Fruit fly (Drosophila melanogaster): ENCODE data around the gene Tie.

Gene Tie

dm6 chr3L:4531941-4532478 is at the start of gene Tie:
Gene Tie, minus strand, starts transcription at chr3L:4532145.
- TF ChIP-seq Ets98B (GFP tag; IDR thresholded peaks at IDR 0.05) (peak; percentile 43; the same call in 1 of the 2 replicates), CG15710 (tag; optimal IDR thresholded peaks at IDR 0.05) (no peak), CG34367 (tag; optimal IDR thresholded peaks at IDR 0.05) (no peak), D1 (tag; optimal IDR thresholded peaks at IDR 0.05) (no peak), CG8301 (tag; optimal IDR thresholded peaks at IDR 0.05) (no peak), fd96Ca (GFP tag; IDR thresholded peaks at IDR 0.05) (no peak), Snoo (tag; optimal IDR thresholded peaks at IDR 0.05) (no peak), CG14655 (GFP tag; optimal IDR thresholded peaks at IDR 0.05) (no peak), CG8159 (tag; optimal IDR thresholded peaks at IDR 0.05) (no peak), EcR (GFP tag; optimal IDR thresholded peaks at IDR 0.05) (peak; percentile 31), CG4496 (GFP tag; IDR thresholded peaks at IDR 0.05) (peak; percentile 51; the same call in 2 of the 3 replicates), CG13204 (GFP tag; optimal IDR thresholded peaks at IDR 0.05) (no peak), CG12605 (GFP tag; IDR thresholded peaks at IDR 0.05) (peak; percentile 34; the same call in 1 of the 2 replicates), gl (tag; optimal IDR thresholded peaks at IDR 0.05) (no peak), CG10348 (GFP tag; IDR thresholded peaks at IDR 0.05) (no peak)

- TF ChIP-seq CG34367 (tag; optimal IDR thresholded peaks at IDR 0.05) (no peak), CG8301 (tag; optimal IDR thresholded peaks at IDR 0.05) (no peak), D1 (tag; optimal IDR thresholded peaks at IDR 0.05) (no peak), CG15710 (tag; optimal IDR thresholded peaks at IDR 0.05) (no peak)
Observed at dm6 chr3L:4575392-4575791, 43.4 kb upstream of the Tie start.

- TF ChIP-seq CG8301 (tag; optimal IDR thresholded peaks at IDR 0.05): no peak
- no peak for TF ChIP-seq CG10348 (GFP tag; IDR thresholded peaks at IDR 0.05)
- no peak for TF ChIP-seq CG4496 (GFP tag; IDR thresholded peaks at IDR 0.05)
- TF ChIP-seq CG15710 (tag; optimal IDR thresholded peaks at IDR 0.05): no peak
- no peak for TF ChIP-seq CG12605 (GFP tag; IDR thresholded peaks at IDR 0.05)
- no peak for TF ChIP-seq rn (GFP tag; IDR thresholded peaks at IDR 0.05)
- no peak for TF ChIP-seq CG8159 (tag; optimal IDR thresholded peaks at IDR 0.05)
- no peak for TF ChIP-seq CG14655 (GFP tag; optimal IDR thresholded peaks at IDR 0.05)
- no peak for TF ChIP-seq Snoo (tag; optimal IDR thresholded peaks at IDR 0.05)
- TF ChIP-seq Pif1A (GFP tag; optimal IDR thresholded peaks at IDR 0.05): no peak
- no peak for TF ChIP-seq CG32121 (GFP tag; IDR thresholded peaks at IDR 0.05)
- no peak for TF ChIP-seq D1 (tag; optimal IDR thresholded peaks at IDR 0.05)
- no peak for TF ChIP-seq gl (tag; optimal IDR thresholded peaks at IDR 0.05)
- TF ChIP-seq EcR (GFP tag; optimal IDR thresholded peaks at IDR 0.05): no peak
- no peak for TF ChIP-seq CG17806 (tag; optimal IDR thresholded peaks at IDR 0.05)
- TF ChIP-seq CG34367 (tag; optimal IDR thresholded peaks at IDR 0.05): no peak
- no peak for TF ChIP-seq CG13204 (GFP tag; optimal IDR thresholded peaks at IDR 0.05)
- no peak for TF ChIP-seq CG9948 (tag; optimal IDR thresholded peaks at IDR 0.05)
Observed at dm6 chr3L:4574439-4574838, 42.5 kb upstream of the Tie start.

- TF ChIP-seq CG8159 (tag; optimal IDR thresholded peaks at IDR 0.05) (no peak), rn (GFP tag; IDR thresholded peaks at IDR 0.05) (no peak), fd96Ca (GFP tag; IDR thresholded peaks at IDR 0.05) (no peak), gl (tag; optimal IDR thresholded peaks at IDR 0.05) (no peak), CG17806 (tag; optimal IDR thresholded peaks at IDR 0.05) (no peak), CG12605 (GFP tag; IDR thresholded peaks at IDR 0.05) (no peak), CG32121 (GFP tag; IDR thresholded peaks at IDR 0.05) (no peak), Pif1B (GFP tag; optimal IDR thresholded peaks at IDR 0.05) (no peak), CG15710 (tag; optimal IDR thresholded peaks at IDR 0.05) (no peak), EcR (GFP tag; optimal IDR thresholded peaks at IDR 0.05) (no peak), CG9948 (tag; optimal IDR thresholded peaks at IDR 0.05) (no peak)
Observed at dm6 chr3L:4556831-4557355, 24.9 kb upstream of the Tie start.

dm6 chr3L:4555787-4556186 is 23.8 kb upstream of the Tie start, which contains the start of gene CG42540:
Gene CG42540, plus strand, starts transcription at chr3L:4556087.
- TF ChIP-seq CG8301 (tag; optimal IDR thresholded peaks at IDR 0.05) (no peak), Pif1B (GFP tag; optimal IDR thresholded peaks at IDR 0.05) (no peak), CG34367 (tag; optimal IDR thresholded peaks at IDR 0.05) (no peak), CG15710 (tag; optimal IDR thresholded peaks at IDR 0.05) (no peak), Pif1A (GFP tag; optimal IDR thresholded peaks at IDR 0.05) (no peak), CG13204 (GFP tag; optimal IDR thresholded peaks at IDR 0.05) (no peak), CG17806 (tag; optimal IDR thresholded peaks at IDR 0.05) (no peak), CG12605 (GFP tag; IDR thresholded peaks at IDR 0.05) (no peak), CG10348 (GFP tag; IDR thresholded peaks at IDR 0.05) (no peak), CG9948 (tag; optimal IDR thresholded peaks at IDR 0.05) (no peak), CG4496 (GFP tag; IDR thresholded peaks at IDR 0.05) (no peak), Snoo (tag; optimal IDR thresholded peaks at IDR 0.05) (no peak), EcR (GFP tag; optimal IDR thresholded peaks at IDR 0.05) (no peak), CG32121 (GFP tag; IDR thresholded peaks at IDR 0.05) (no peak)

dm6 chr3L:4555136-4555535 is 23.2 kb upstream of the Tie start, which contains the start of gene CG33777:
Gene CG33777, minus strand, starts transcription at chr3L:4555236.
- TF ChIP-seq CG17806 (tag; optimal IDR thresholded peaks at IDR 0.05): no peak
- no peak for TF ChIP-seq CG32121 (GFP tag; IDR thresholded peaks at IDR 0.05)
- TF ChIP-seq CG9948 (tag; optimal IDR thresholded peaks at IDR 0.05): no peak
- no peak for TF ChIP-seq Pif1B (GFP tag; optimal IDR thresholded peaks at IDR 0.05)
- TF ChIP-seq CG13204 (GFP tag; optimal IDR thresholded peaks at IDR 0.05): no peak
- no peak for TF ChIP-seq Pif1A (GFP tag; optimal IDR thresholded peaks at IDR 0.05)
- TF ChIP-seq D1 (tag; optimal IDR thresholded peaks at IDR 0.05): no peak
- TF ChIP-seq EcR (GFP tag; optimal IDR thresholded peaks at IDR 0.05): no peak
- TF ChIP-seq rn (GFP tag; IDR thresholded peaks at IDR 0.05): no peak
- no peak for TF ChIP-seq fd96Ca (GFP tag; IDR thresholded peaks at IDR 0.05)
- no peak for TF ChIP-seq CG8301 (tag; optimal IDR thresholded peaks at IDR 0.05)
- TF ChIP-seq CG15710 (tag; optimal IDR thresholded peaks at IDR 0.05): no peak

All from whole organism, pupa.